Fruit fly (Drosophila melanogaster) whole organism, prepupa: ENCODE data around the gene CG12984.

Experiments
- CG10631 ChIP-seq: fragments of 200-800 bp; sonication (Bioruptor generic); optimal IDR thresholded peaks from 2 replicates; lab custom pipeline; 2016; ENCODE audit warnings: missing biosample characterization, missing genetic modification characterization
- CG10669 ChIP-seq: fragments of 200-800 bp; sonication (Bioruptor generic); optimal IDR thresholded peaks from 3 replicates; lab custom pipeline; 2018; ENCODE audit warnings: missing biosample characterization, mild to moderate bottlenecking, missing genetic modification characterization, moderate library complexity
- CG11294 ChIP-seq: fragments of 200-800 bp; sonication (Bioruptor generic); IDR thresholded peaks from 2 replicates; pipeline ENCODE4 v1.3.6; 2022; ENCODE audit warnings: missing biosample characterization, missing genetic modification characterization
- CG11762 ChIP-seq: fragments of 200-800 bp; sonication (Bioruptor generic); optimal IDR thresholded peaks from 3 replicates; lab custom pipeline; 2016; ENCODE audit warnings: missing biosample characterization, missing genetic modification characterization; ENCODE audit not compliant: insufficient read depth
- CG11902 ChIP-seq: fragments of 200-800 bp; sonication (Bioruptor generic); optimal IDR thresholded peaks from 3 replicates; lab custom pipeline; 2016; ENCODE audit warnings: missing biosample characterization, missing genetic modification characterization
- CG15336 ChIP-seq: fragments of 200-800 bp; sonication (Bioruptor generic); IDR thresholded peaks from 2 replicates; pipeline ENCODE4 v1.3.6; 2022; ENCODE audit warnings: missing biosample characterization, missing genetic modification characterization
- CG3032 ChIP-seq: fragments of 200-800 bp; optimal IDR thresholded peaks from 2 replicates; lab custom pipeline; 2019; ENCODE audit warnings: missing biosample characterization, mild to moderate bottlenecking, missing genetic modification characterization, moderate library complexity
- CG31627 ChIP-seq: fragments of 200-800 bp; sonication (Bioruptor generic); optimal IDR thresholded peaks from 3 replicates; lab custom pipeline; 2016; ENCODE audit warnings: missing biosample characterization, missing genetic modification characterization
- CG32006 ChIP-seq: fragments of 200-800 bp; sonication (Bioruptor generic); optimal IDR thresholded peaks from 3 replicates; lab custom pipeline; 2017; ENCODE audit warnings: missing biosample characterization, mild to moderate bottlenecking, missing genetic modification characterization
- CG3919 ChIP-seq: fragments of 200-800 bp; sonication (Bioruptor generic); optimal IDR thresholded peaks from 3 replicates; lab custom pipeline; 2016; ENCODE audit warnings: missing biosample characterization, missing genetic modification characterization
- CG4318 ChIP-seq: fragments of 200-800 bp; sonication (Bioruptor generic); optimal IDR thresholded peaks from 3 replicates; lab custom pipeline; 2017; ENCODE audit warnings: missing biosample characterization, mild to moderate bottlenecking, missing genetic modification characterization
- CG6276 ChIP-seq: fragments of 200-800 bp; sonication (Bioruptor generic); optimal IDR thresholded peaks from 2 replicates; lab custom pipeline; 2017; ENCODE audit warnings: missing biosample characterization, mild to moderate bottlenecking, missing genetic modification characterization
- CG6792 ChIP-seq: fragments of 200-800 bp; sonication (Bioruptor generic); optimal IDR thresholded peaks from 3 replicates; lab custom pipeline; 2016; ENCODE audit warnings: missing biosample characterization, missing genetic modification characterization
- CG6808 ChIP-seq: fragments of 200-800 bp; sonication (Bioruptor generic); optimal IDR thresholded peaks from 3 replicates; lab custom pipeline; 2017; ENCODE audit warnings: missing biosample characterization, missing genetic modification characterization, mild to moderate bottlenecking, moderate library complexity, missing genetic modification reagents
- CG6854 ChIP-seq: fragments of 200-800 bp; sonication (Bioruptor generic); optimal IDR thresholded peaks from 2 replicates; lab custom pipeline; 2017; ENCODE audit warnings: missing biosample characterization, mild to moderate bottlenecking, missing genetic modification characterization
- CG8119 ChIP-seq: fragments of 200-800 bp; sonication (Bioruptor generic); IDR thresholded peaks from 3 replicates; pipeline ENCODE4 v1.3.6; 2022; ENCODE audit warnings: missing biosample characterization, missing genetic modification characterization
- CG8632 ChIP-seq: fragments of 200-800 bp; sonication (Bioruptor generic); optimal IDR thresholded peaks from 3 replicates; lab custom pipeline; 2016; ENCODE audit warnings: missing biosample characterization, missing genetic modification characterization
- CG9139 ChIP-seq: fragments of 200-800 bp; sonication (Bioruptor generic); optimal IDR thresholded peaks from 3 replicates; lab custom pipeline; 2017; ENCODE audit warnings: missing biosample characterization, mild to moderate bottlenecking, missing genetic modification characterization
- Eip75B ChIP-seq: fragments of 200-800 bp; sonication (Bioruptor generic); optimal IDR thresholded peaks from 3 replicates; lab custom pipeline; 2016; ENCODE audit warnings: missing biosample characterization, missing genetic modification characterization
- Eip78C ChIP-seq: fragments of 200-800 bp; sonication (Bioruptor generic); peaks from one replicate; lab custom pipeline; 2016; ENCODE audit warnings: missing biosample characterization, missing genetic modification characterization
- Gug ChIP-seq: fragments of 200-800 bp; sonication (Bioruptor generic); IDR thresholded peaks from 2 replicates; pipeline ENCODE4 v1.3.6; 2022; ENCODE audit warnings: missing biosample characterization, missing genetic modification characterization
- Hr38 ChIP-seq: sonication (Bioruptor generic); optimal IDR thresholded peaks from 2 replicates; lab custom pipeline; 2016; ENCODE audit warnings: missing biosample characterization, missing genetic modification characterization
- Hr39 ChIP-seq: fragments of 200-800 bp; sonication (Bioruptor generic); optimal IDR thresholded peaks from 2 replicates; lab custom pipeline; 2016; ENCODE audit warnings: missing biosample characterization, missing genetic modification characterization
- Hr4 ChIP-seq: fragments of 200-800 bp; sonication (Bioruptor generic); optimal IDR thresholded peaks from 3 replicates; lab custom pipeline; 2016; ENCODE audit warnings: missing biosample characterization, missing genetic modification characterization
- Lpt ChIP-seq: fragments of 200-800 bp; sonication (Bioruptor generic); optimal IDR thresholded peaks from 3 replicates; lab custom pipeline; 2016; ENCODE audit warnings: missing biosample characterization, missing genetic modification characterization
- Met ChIP-seq: fragments of 200-800 bp; sonication (Bioruptor generic); optimal IDR thresholded peaks from 3 replicates; lab custom pipeline; 2016; ENCODE audit warnings: missing biosample characterization, missing genetic modification characterization
- OdsH ChIP-seq: fragments of 200-800 bp; sonication (Bioruptor generic); optimal IDR thresholded peaks from 3 replicates; lab custom pipeline; 2016; ENCODE audit warnings: missing biosample characterization, missing genetic modification characterization
- Smox ChIP-seq: fragments of 200-800 bp; sonication (Bioruptor generic); optimal IDR thresholded peaks from 3 replicates; lab custom pipeline; 2016; ENCODE audit warnings: missing biosample characterization, missing genetic modification characterization
- Sox14 ChIP-seq: fragments of 200-800 bp; sonication (Bioruptor generic); optimal IDR thresholded peaks from 3 replicates; lab custom pipeline; 2016; ENCODE audit warnings: missing biosample characterization, missing genetic modification characterization
- achi ChIP-seq: fragments of 200-800 bp; sonication (Bioruptor generic); optimal IDR thresholded peaks from 3 replicates; lab custom pipeline; 2016; ENCODE audit warnings: missing biosample characterization, missing genetic modification characterization
- cyc ChIP-seq: fragments of 200-800 bp; sonication (Bioruptor generic); optimal IDR thresholded peaks from 3 replicates; lab custom pipeline; 2016; ENCODE audit warnings: missing biosample characterization, missing genetic modification characterization
- dac ChIP-seq: fragments of 200-800 bp; sonication (Bioruptor generic); optimal IDR thresholded peaks from 2 replicates; lab custom pipeline; 2017; ENCODE audit warnings: missing biosample characterization, mild to moderate bottlenecking, missing genetic modification characterization
- dsx ChIP-seq: fragments of 200-800 bp; optimal IDR thresholded peaks from 3 replicates; lab custom pipeline; 2019; ENCODE audit warnings: missing biosample characterization, mild to moderate bottlenecking, missing genetic modification characterization, moderate library complexity; ENCODE audit not compliant: poor library complexity, severe bottlenecking
- esn ChIP-seq: fragments of 200-800 bp; sonication (Bioruptor generic); optimal IDR thresholded peaks from 2 replicates; lab custom pipeline; 2016; ENCODE audit warnings: missing biosample characterization, mild to moderate bottlenecking, missing genetic modification characterization, moderate library complexity
- fd85E ChIP-seq: fragments of 200-800 bp; sonication (Bioruptor generic); optimal IDR thresholded peaks from 3 replicates; lab custom pipeline; 2016; ENCODE audit warnings: missing biosample characterization, missing genetic modification characterization
- fkh ChIP-seq: fragments of 200-800 bp; sonication (Bioruptor generic); optimal IDR thresholded peaks from 3 replicates; lab custom pipeline; 2017; ENCODE audit warnings: missing biosample characterization, mild to moderate bottlenecking, missing genetic modification characterization, moderate library complexity
- lz ChIP-seq: fragments of 200-800 bp; sonication (Bioruptor generic); optimal IDR thresholded peaks from 3 replicates; lab custom pipeline; 2016; ENCODE audit warnings: missing biosample characterization, missing genetic modification characterization
- net ChIP-seq: fragments of 200-800 bp; sonication (Bioruptor generic); optimal IDR thresholded peaks from 3 replicates; lab custom pipeline; 2016; ENCODE audit warnings: missing biosample characterization, missing genetic modification characterization
- pdm3 ChIP-seq: fragments of 200-800 bp; sonication (Bioruptor generic); optimal IDR thresholded peaks from 3 replicates; lab custom pipeline; 2016; ENCODE audit warnings: missing biosample characterization, missing genetic modification characterization
- salr ChIP-seq, 2 experiments: fragments of 200-800 bp; sonication (Bioruptor generic); optimal IDR thresholded peaks; 3 replicates each; lab custom pipeline; 2016 to 2018; ENCODE audit warnings: missing biosample characterization in 2 of 2, missing genetic modification characterization in 2 of 2, mild to moderate bottlenecking in 1 of 2
- spab ChIP-seq: fragments of 200-800 bp; sonication (Bioruptor generic); optimal IDR thresholded peaks from 2 replicates; lab custom pipeline; 2017; ENCODE audit warnings: missing biosample characterization, mild to moderate bottlenecking, missing genetic modification characterization, missing genetic modification reagents
- ss ChIP-seq, 2 experiments: fragments of 200-800 bp; sonication (Bioruptor generic); optimal IDR thresholded peaks; 2 replicates in 1 of 2; 3 replicates in 1 of 2; lab custom pipeline; 2017 to 2018; ENCODE audit warnings: mild to moderate bottlenecking in 2 of 2, missing biosample characterization in 2 of 2, missing genetic modification characterization in 2 of 2, moderate library complexity in 1 of 2
- svp ChIP-seq: fragments of 200-800 bp; sonication (Bioruptor generic); peaks from one replicate; lab custom pipeline; 2016; ENCODE audit warnings: missing biosample characterization, missing genetic modification characterization
- topi ChIP-seq: fragments of 200-800 bp; sonication (Bioruptor generic); optimal IDR thresholded peaks from 3 replicates; lab custom pipeline; 2016; ENCODE audit warnings: missing biosample characterization, missing genetic modification characterization
- vri ChIP-seq: fragments of 200-800 bp; sonication (Bioruptor generic); optimal IDR thresholded peaks from 3 replicates; lab custom pipeline; 2016; ENCODE audit warnings: missing biosample characterization, mild to moderate bottlenecking, missing genetic modification characterization

Gene CG12984

dm6 chr3L:20981724-20982123 is 9.7 kb upstream of the CG12984 start (continued):
- TF ChIP-seq Lpt (no peak), CG31627 (GFP tag; lab: Kevin White, UChicago) (peak; percentile 25), achi (GFP tag; lab: Kevin White, UChicago) (peak; percentile 20), cyc (GFP tag; lab: Kevin White, UChicago) (peak; percentile 5), CG10669 (GFP tag; lab: Kevin White, UChicago) (no peak), Hr39 (peak; percentile 30), CG15336 (GFP tag; lab: Robert Waterston, UW) (0 out of 2 replicates have a peak, but pooled peaks have one; percentile 17), CG11294 (no peak), CG6808 (GFP tag; lab: Kevin White, UChicago) (peak; percentile 3), Met (GFP tag; lab: Kevin White, UChicago) (peak; percentile 47), OdsH (GFP tag; lab: Kevin White, UChicago) (peak; percentile 2), spab (GFP tag; lab: Kevin White, UChicago) (peak; percentile 16), Eip75B (GFP tag; lab: Kevin White, UChicago) (peak; percentile 46), fkh (no peak)

dm6 chr3L:20982544-20982943 is 8.9 kb upstream of the CG12984 start:
- TF ChIP-seq CG3919 (GFP tag; lab: Kevin White, UChicago) (peak; percentile 2), CG32006 (GFP tag; lab: Kevin White, UChicago) (peak; percentile 57), svp (GFP tag; lab: Kevin White, UChicago) (peak; percentile 65), Hr4 (GFP tag; lab: Kevin White, UChicago) (peak; percentile 20), CG8119 (GFP tag; lab: Robert Waterston, UW) (0 out of 3 replicates have a peak, but pooled peaks have one; percentile 13), OdsH (GFP tag; lab: Kevin White, UChicago) (peak; percentile 6), CG10631 (GFP tag; lab: Kevin White, UChicago) (no peak), CG6276 (peak; percentile 17), esn (GFP tag; lab: Kevin White, UChicago) (no peak), achi (GFP tag; lab: Kevin White, UChicago) (peak; percentile 30), Hr38 (no peak), CG4318 (GFP tag; lab: Kevin White, UChicago) (peak; percentile 41)
- TF ChIP-seq, all 60 proteins: peak for 9

DNA sequence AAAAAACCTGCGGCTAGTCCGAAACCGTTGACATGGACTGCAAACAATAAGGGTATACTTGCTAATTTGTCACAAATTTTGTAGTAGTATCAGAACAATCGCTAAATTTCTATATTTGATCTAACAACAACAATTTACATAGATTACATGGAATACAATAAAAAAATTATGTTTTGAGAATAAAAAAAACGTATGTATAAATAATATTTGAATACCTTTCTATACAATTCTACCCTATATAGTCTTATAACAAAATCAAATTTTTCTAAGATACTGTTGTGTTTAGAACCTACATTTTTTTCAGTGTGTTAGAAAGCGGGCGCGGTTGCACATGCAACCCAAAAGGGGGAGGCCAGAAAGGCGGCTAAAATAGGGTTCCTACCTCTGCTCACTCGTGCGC is 8.2 kb upstream of the CG12984 start:
- no peak for TF ChIP-seq CG9139
- TF ChIP-seq topi (GFP tag; lab: Kevin White, UChicago), result peak; percentile 29
- peak in 1 of 2 experiments; percentile 72 for TF ChIP-seq salr (GFP tag; optimal IDR thresholded peaks at IDR 0.05; lab: Kevin White, UChicago)
- no peak for TF ChIP-seq CG11294
- peak; percentile 8 for TF ChIP-seq Smox
- no peak for TF ChIP-seq CG10669 (GFP tag; lab: Kevin White, UChicago)
- TF ChIP-seq CG10631 (GFP tag; lab: Kevin White, UChicago), result peak; percentile 62
- TF ChIP-seq CG6854, result no peak
- no peak for TF ChIP-seq spab (GFP tag; lab: Kevin White, UChicago)
- TF ChIP-seq CG4318 (GFP tag; lab: Kevin White, UChicago), result peak; percentile 49
- no peak for TF ChIP-seq Gug (GFP tag; lab: Robert Waterston, UW)
- peak; percentile 19 for TF ChIP-seq lz (GFP tag; lab: Kevin White, UChicago)
- no peak for TF ChIP-seq net (GFP tag; lab: Kevin White, UChicago)
- TF ChIP-seq vri (GFP tag; lab: Kevin White, UChicago), result no peak
- peak; percentile 19 for TF ChIP-seq pdm3 (GFP tag; lab: Kevin White, UChicago)
- TF ChIP-seq dsx (GFP tag; lab: Kevin White, UChicago), result peak; percentile 16
- no peak for TF ChIP-seq ss (GFP tag; optimal IDR thresholded peaks at IDR 0.05; lab: Kevin White, UChicago)
- no peak for TF ChIP-seq Sox14
- peak; percentile 41 for TF ChIP-seq CG3032 (tag; lab: Kevin White, UChicago)
- TF ChIP-seq CG8119 (GFP tag; lab: Robert Waterston, UW), result peak; percentile 73
- TF ChIP-seq CG31627 (GFP tag; lab: Kevin White, UChicago), result no peak
- no peak for TF ChIP-seq dac (GFP tag; lab: Kevin White, UChicago)
- TF ChIP-seq CG15336 (GFP tag; lab: Robert Waterston, UW), result peak; percentile 57
- peak; percentile 84 for TF ChIP-seq Eip78C (GFP tag; lab: Kevin White, UChicago)
- TF ChIP-seq CG8632, result peak; percentile 12
- TF ChIP-seq CG11762, result no peak
- TF ChIP-seq CG32006 (GFP tag; lab: Kevin White, UChicago), result peak; percentile 71
- peak; percentile 54 for TF ChIP-seq Met (GFP tag; lab: Kevin White, UChicago)
- TF ChIP-seq fkh, result no peak
- TF ChIP-seq CG6808 (GFP tag; lab: Kevin White, UChicago), result no peak
- peak; percentile 53 for TF ChIP-seq achi (GFP tag; lab: Kevin White, UChicago)
- peak; percentile 38 for TF ChIP-seq Hr4 (GFP tag; lab: Kevin White, UChicago)
- peak; percentile 49 for TF ChIP-seq CG6276
- TF ChIP-seq CG11902 (GFP tag; lab: Kevin White, UChicago), result no peak
- no peak for TF ChIP-seq fd85E
- peak; percentile 38 for TF ChIP-seq CG3919 (GFP tag; lab: Kevin White, UChicago)
- peak; percentile 5 for TF ChIP-seq CG6792 (GFP tag; lab: Kevin White, UChicago)
